Worm (Caenorhabditis elegans): ENCODE data around the gene B0218.7.

DNA sequence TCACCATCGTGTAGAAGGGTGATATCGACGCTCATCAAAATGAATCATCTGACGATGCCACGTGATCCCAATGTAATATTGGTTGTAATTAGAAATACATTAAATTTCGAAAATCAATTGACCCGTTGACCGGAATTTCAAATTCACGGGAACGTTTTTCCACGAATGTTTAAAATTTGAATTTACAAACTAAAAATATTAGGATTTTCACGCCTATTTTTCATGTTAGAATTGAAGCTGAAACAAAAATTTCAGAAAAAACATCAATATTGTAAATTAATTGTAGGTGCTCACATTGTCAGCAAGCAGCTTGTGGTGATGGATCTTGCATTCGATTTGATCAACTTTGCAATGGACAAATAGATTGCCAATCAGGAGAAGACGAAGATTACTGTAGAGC, 44.5 kb upstream of the B0218.7 start, which contains the start of gene C07G1.6:
- TF ChIP-seq nhr-237 (tag; optimal IDR thresholded peaks at IDR 0.05) (no peak), unc-55 (GFP tag; optimal IDR thresholded peaks at IDR 0.05) (no peak), R02D3.7 (tag; optimal IDR thresholded peaks at IDR 0.05) (no peak), snpc-4 (tag; optimal IDR thresholded peaks at IDR 0.05) (no peak), nhr-11 (tag; optimal IDR thresholded peaks at IDR 0.05) (no peak), egl-27 (tag; optimal IDR thresholded peaks at IDR 0.05) (no peak), unc-39 (tag; optimal IDR thresholded peaks at IDR 0.05) (no peak), nhr-12 (tag; optimal IDR thresholded peaks at IDR 0.05) (no peak)
